Worm (Caenorhabditis elegans): Measurements from ENCODE around the gene flp-15.

ce11 chrIII:13640003-13640499, 27.6 kb downstream of the flp-15 start:
- TF ChIP-seq mep-1 (tag; optimal IDR thresholded peaks at IDR 0.05) (no peak), lsy-2 (tag; optimal IDR thresholded peaks at IDR 0.05) (no peak), M03D4.4 (tag; optimal IDR thresholded peaks at IDR 0.05) (no peak)

Data from whole organism, mixed stage, embryonic.